Fruit fly (Drosophila melanogaster): Measurements from ENCODE around the gene Ref1.

Gene Ref1

DNA sequence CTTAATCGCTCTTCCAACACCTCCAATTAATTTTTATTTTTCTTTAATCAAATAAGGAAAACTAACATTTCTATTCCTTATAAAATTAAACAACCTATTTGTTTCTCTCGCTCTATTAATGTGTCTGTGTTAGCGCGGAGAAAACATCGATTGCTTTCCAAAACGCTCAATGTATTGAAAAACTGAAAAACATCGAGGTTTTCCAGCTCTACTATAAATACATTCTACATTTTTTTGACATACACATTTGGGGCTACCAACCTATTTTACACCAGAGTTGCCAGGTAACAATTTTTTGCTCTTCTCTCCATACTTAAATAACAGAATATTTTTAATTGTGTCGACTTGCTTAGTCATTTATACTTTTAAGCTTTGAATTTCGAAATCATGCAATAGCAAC lies 11.7 kb upstream of the Ref1 start (continued):
- TF ChIP-seq CG16815 (GFP tag; optimal IDR thresholded peaks at IDR 0.05) (no peak), CoRest (tag; optimal IDR thresholded peaks at IDR 0.05) (peak; percentile 60), fru (optimal IDR thresholded peaks at IDR 0.05) (no peak), Rx (GFP tag; IDR thresholded peaks at IDR 0.05) (no peak), stwl (tag; optimal IDR thresholded peaks at IDR 0.05) (peak; percentile 99), twi (tag; optimal IDR thresholded peaks at IDR 0.05) (peak; percentile 2), esg (GFP tag; conservative IDR thresholded peaks at IDR 0.05) (no peak), Chrac-16 (GFP tag; optimal IDR thresholded peaks at IDR 0.05) (peak; percentile 18), CG10543 (GFP tag; optimal IDR thresholded peaks at IDR 0.05) (no peak), lilli (GFP tag; optimal IDR thresholded peaks at IDR 0.05) (peak; percentile 59), CG2889 (GFP tag; IDR thresholded peaks at IDR 0.05) (no peak), CG11456 (GFP tag; IDR thresholded peaks at IDR 0.05) (no peak), CG14050 (GFP tag; IDR thresholded peaks at IDR 0.05) (peak; percentile 36; the same call in 1 of the 3 replicates), Hr51 (GFP tag; optimal IDR thresholded peaks at IDR 0.05) (no peak), seq (GFP tag; IDR thresholded peaks at IDR 0.05) (no peak), Sin3A (optimal IDR thresholded peaks at IDR 0.05) (no peak), CG6854 (GFP tag; optimal IDR thresholded peaks at IDR 0.05) (no peak), Xrp1 (GFP tag; IDR thresholded peaks at IDR 0.05) (no peak; the same call in 1 of the 2 replicates), CG17568 (GFP tag; optimal IDR thresholded peaks at IDR 0.05) (no peak), ap (GFP tag; IDR thresholded peaks at IDR 0.05) (no peak), tx (GFP tag; optimal IDR thresholded peaks at IDR 0.05) (no peak), gsb (GFP tag; IDR thresholded peaks at IDR 0.05) (no peak), Doc2 (GFP tag; IDR thresholded peaks at IDR 0.05) (no peak), Meics (GFP tag; optimal IDR thresholded peaks at IDR 0.05) (no peak), CG18619 (GFP tag; optimal IDR thresholded peaks at IDR 0.05) (no peak), vnd (GFP tag; IDR thresholded peaks at IDR 0.05; ENCODE audit: partially characterized antibody) (peak; percentile 59), CG13775 (GFP tag; optimal IDR thresholded peaks at IDR 0.05) (peak; percentile 3), NfI (GFP tag; optimal IDR thresholded peaks at IDR 0.05) (peak; percentile 10), Kr (GFP tag; optimal IDR thresholded peaks at IDR 0.05) (no peak), Antp (GFP tag; optimal IDR thresholded peaks at IDR 0.05) (no peak), CG9437 (GFP tag; optimal IDR thresholded peaks at IDR 0.05) (no peak), ftz-f1 (GFP tag; optimal IDR thresholded peaks at IDR 0.05) (no peak), CG8478 (optimal IDR thresholded peaks at IDR 0.05) (no peak), aop (GFP tag; IDR thresholded peaks at IDR 0.05) (no peak), zfh2 (GFP tag; optimal IDR thresholded peaks at IDR 0.05) (peak; percentile 27), bigmax (GFP tag; optimal IDR thresholded peaks at IDR 0.05) (peak; percentile 8), Hey (tag; optimal IDR thresholded peaks at IDR 0.05) (no peak), CG5953 (GFP tag; IDR thresholded peaks at IDR 0.05) (no peak), Spps (tag; optimal IDR thresholded peaks at IDR 0.05) (no peak), CG9932 (GFP tag; IDR thresholded peaks at IDR 0.05) (peak; percentile 23; the same call in 1 of the 2 replicates), CG8290 (GFP tag; optimal IDR thresholded peaks at IDR 0.05) (peak; percentile 71), CG8290 (tag; optimal IDR thresholded peaks at IDR 0.05) (no peak), ssp (GFP tag; IDR thresholded peaks at IDR 0.05) (no peak), Dp (GFP tag; optimal IDR thresholded peaks at IDR 0.05) (peak; percentile 37), zf30C (GFP tag; optimal IDR thresholded peaks at IDR 0.05) (peak; percentile 44), Ets97D (GFP tag; optimal IDR thresholded peaks at IDR 0.05) (peak; percentile 73), NC2α (GFP tag; optimal IDR thresholded peaks at IDR 0.05) (no peak), ems (GFP tag; optimal IDR thresholded peaks at IDR 0.05) (no peak), salm (tag; optimal IDR thresholded peaks at IDR 0.05) (no peak), Hmx (GFP tag; optimal IDR thresholded peaks at IDR 0.05) (no peak), Sox100B (GFP tag; optimal IDR thresholded peaks at IDR 0.05) (no peak), cato (GFP tag; optimal IDR thresholded peaks at IDR 0.05; ENCODE audit: borderline replicate concordance) (no peak), CG11504 (tag; optimal IDR thresholded peaks at IDR 0.05) (peak; percentile 65), fd96Cb (tag; optimal IDR thresholded peaks at IDR 0.05) (no peak)

Measured in whole organism, embryonic.